Fruit fly (Drosophila melanogaster) whole organism, pupa: ENCODE data around the gene CG14079.

Experiments
- CG10348 ChIP-seq: fragments of 200-800 bp; sonication (Bioruptor generic); IDR thresholded peaks from 2 replicates; pipeline ENCODE4 v1.3.6; 2022; ENCODE audit warnings: missing biosample characterization, missing genetic modification characterization
- CG12605 ChIP-seq: fragments of 200-800 bp; sonication (Bioruptor generic); IDR thresholded peaks from 2 replicates; pipeline ENCODE4 v1.3.6; 2022; ENCODE audit warnings: missing biosample characterization, missing genetic modification characterization
- CG13204 ChIP-seq: fragments of 200-800 bp; sonication (Bioruptor generic); optimal IDR thresholded peaks from 2 replicates; lab custom pipeline; 2018; ENCODE audit warnings: missing biosample characterization, mild to moderate bottlenecking, missing genetic modification characterization, moderate library complexity
- CG14655 ChIP-seq: fragments of 200-800 bp; sonication (Bioruptor generic); optimal IDR thresholded peaks from 3 replicates; lab custom pipeline; 2017; ENCODE audit warnings: mild to moderate bottlenecking, missing biosample characterization, missing genetic modification reagents, missing genetic modification characterization
- CG15710 ChIP-seq: fragments of 200-800 bp; sonication (Bioruptor generic); optimal IDR thresholded peaks from 2 replicates; lab custom pipeline; 2018; ENCODE audit warnings: missing biosample characterization, mild to moderate bottlenecking, missing genetic modification characterization, moderate library complexity
- CG17806 ChIP-seq: fragments of 200-800 bp; sonication (Bioruptor generic); optimal IDR thresholded peaks from 2 replicates; lab custom pipeline; 2018; ENCODE audit warnings: missing biosample characterization, mild to moderate bottlenecking, missing genetic modification characterization, moderate library complexity
- CG32121 ChIP-seq: fragments of 200-800 bp; sonication (Bioruptor generic); IDR thresholded peaks from 2 replicates; pipeline ENCODE4 v1.3.6; 2022; ENCODE audit warnings: missing biosample characterization, missing genetic modification characterization
- CG34367 ChIP-seq: fragments of 200-800 bp; sonication (Bioruptor generic); optimal IDR thresholded peaks from 2 replicates; lab custom pipeline; 2018; ENCODE audit warnings: missing biosample characterization, mild to moderate bottlenecking, missing genetic modification characterization
- CG4496 ChIP-seq: fragments of 200-800 bp; sonication (Bioruptor generic); IDR thresholded peaks from 3 replicates; pipeline ENCODE4 v1.3.6; 2022; ENCODE audit warnings: missing biosample characterization, missing genetic modification characterization
- CG8159 ChIP-seq: fragments of 200-800 bp; sonication (Bioruptor generic); optimal IDR thresholded peaks from 3 replicates; lab custom pipeline; 2018; ENCODE audit warnings: missing biosample characterization, mild to moderate bottlenecking, missing genetic modification characterization, moderate library complexity
- CG8301 ChIP-seq: fragments of 200-800 bp; sonication (Bioruptor generic); optimal IDR thresholded peaks from 2 replicates; lab custom pipeline; 2018; ENCODE audit warnings: missing biosample characterization, mild to moderate bottlenecking, missing genetic modification characterization
- CG9948 ChIP-seq: fragments of 200-800 bp; sonication (Bioruptor generic); optimal IDR thresholded peaks from 2 replicates; lab custom pipeline; 2018; ENCODE audit warnings: missing biosample characterization, mild to moderate bottlenecking, missing genetic modification characterization, moderate library complexity
- D1 ChIP-seq: fragments of 200-800 bp; sonication (Bioruptor generic); optimal IDR thresholded peaks from 2 replicates; lab custom pipeline; 2018; ENCODE audit warnings: missing biosample characterization, mild to moderate bottlenecking, missing genetic modification characterization, moderate library complexity
- EcR ChIP-seq: fragments of 200-800 bp; sonication (Bioruptor generic); optimal IDR thresholded peaks from 3 replicates; lab custom pipeline; 2019; ENCODE audit warnings: missing biosample characterization, missing genetic modification characterization, mild to moderate bottlenecking, moderate library complexity, missing genetic modification reagents
- Ets98B ChIP-seq: fragments of 200-800 bp; sonication (Bioruptor generic); IDR thresholded peaks from 2 replicates; pipeline ENCODE4 v1.3.6; 2022; ENCODE audit warnings: missing biosample characterization, missing genetic modification characterization
- Pif1A ChIP-seq: fragments of 200-800 bp; sonication (Bioruptor generic); optimal IDR thresholded peaks from 3 replicates; lab custom pipeline; 2016; ENCODE audit warnings: missing biosample characterization, missing genetic modification characterization
- Pif1B ChIP-seq: fragments of 200-800 bp; sonication (Bioruptor generic); optimal IDR thresholded peaks from 3 replicates; lab custom pipeline; 2016; ENCODE audit warnings: missing biosample characterization, missing genetic modification characterization
- Snoo ChIP-seq: fragments of 200-800 bp; sonication (Bioruptor generic); optimal IDR thresholded peaks from 3 replicates; lab custom pipeline; 2017; ENCODE audit warnings: missing biosample characterization, mild to moderate bottlenecking, missing genetic modification characterization, inconsistent platforms
- fd96Ca ChIP-seq: fragments of 200-800 bp; sonication (Bioruptor generic); IDR thresholded peaks from 3 replicates; pipeline ENCODE4 v1.3.6; 2022; ENCODE audit warnings: missing biosample characterization, missing genetic modification characterization
- gl ChIP-seq: fragments of 200-800 bp; sonication (Bioruptor generic); optimal IDR thresholded peaks from 2 replicates; lab custom pipeline; 2018; ENCODE audit warnings: missing biosample characterization, mild to moderate bottlenecking, missing genetic modification characterization
- rn ChIP-seq: fragments of 200-800 bp; sonication (Bioruptor generic); IDR thresholded peaks from 2 replicates; pipeline ENCODE4 v1.3.6; 2022; ENCODE audit warnings: missing biosample characterization, missing genetic modification characterization

CG14079 gene

DNA sequence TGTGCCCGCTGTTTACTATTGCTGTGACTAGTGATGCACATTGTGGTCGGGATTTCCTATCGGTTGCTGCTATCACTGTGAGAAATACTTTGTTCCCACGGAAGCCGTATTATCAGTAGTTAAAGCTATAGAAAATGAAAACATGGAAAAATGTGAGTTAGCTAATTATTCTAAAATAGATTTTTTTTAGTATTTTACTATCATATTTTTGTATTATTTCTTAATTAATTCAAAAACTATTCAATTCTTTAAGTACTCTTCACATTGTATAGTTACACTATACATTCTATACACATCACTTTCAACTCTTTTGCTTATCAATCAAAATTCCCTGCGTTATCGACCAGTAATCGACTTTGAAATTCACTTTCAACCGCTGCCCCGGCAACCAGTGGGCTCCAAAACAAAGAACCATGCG lies at the start of gene CG14079, which contains the start of gene Naxd:
CG14079 (plus strand) TSS at position 335 of the 418 bp plus-strand sequence.
Naxd (minus strand) TSS at position 45 of the 418 bp plus-strand sequence.
- TF ChIP-seq CG32121 (GFP tag; lab: Robert Waterston, UW) (peak; percentile 77), CG8301 (tag; lab: Kevin White, UChicago) (peak; percentile 73), Pif1B (GFP tag; lab: Kevin White, UChicago) (peak; percentile 70), CG10348 (GFP tag; lab: Robert Waterston, UW) (peak; percentile 42; the same call in 1 of the 2 replicates), Snoo (tag; lab: Kevin White, UChicago) (peak; percentile 61), CG14655 (GFP tag; lab: Kevin White, UChicago) (peak; percentile 83), CG15710 (tag; lab: Kevin White, UChicago) (peak; percentile 83), fd96Ca (GFP tag; lab: Robert Waterston, UW) (no peak; the same call in 2 of the 3 replicates), rn (peak; percentile 54), CG34367 (peak; percentile 64), CG17806 (tag; lab: Kevin White, UChicago) (peak; percentile 85), CG12605 (GFP tag; lab: Robert Waterston, UW) (peak; percentile 64), CG8159 (tag; lab: Kevin White, UChicago) (peak; percentile 71), Ets98B (GFP tag; lab: Robert Waterston, UW) (peak; percentile 75), CG9948 (tag; lab: Kevin White, UChicago) (peak; percentile 69), D1 (tag; lab: Kevin White, UChicago) (no peak), Pif1A (no peak), EcR (GFP tag; lab: Kevin White, UChicago) (no peak), CG13204 (GFP tag; lab: Kevin White, UChicago) (no peak), gl (tag; lab: Kevin White, UChicago) (peak; percentile 18), CG4496 (peak; percentile 86)

DNA sequence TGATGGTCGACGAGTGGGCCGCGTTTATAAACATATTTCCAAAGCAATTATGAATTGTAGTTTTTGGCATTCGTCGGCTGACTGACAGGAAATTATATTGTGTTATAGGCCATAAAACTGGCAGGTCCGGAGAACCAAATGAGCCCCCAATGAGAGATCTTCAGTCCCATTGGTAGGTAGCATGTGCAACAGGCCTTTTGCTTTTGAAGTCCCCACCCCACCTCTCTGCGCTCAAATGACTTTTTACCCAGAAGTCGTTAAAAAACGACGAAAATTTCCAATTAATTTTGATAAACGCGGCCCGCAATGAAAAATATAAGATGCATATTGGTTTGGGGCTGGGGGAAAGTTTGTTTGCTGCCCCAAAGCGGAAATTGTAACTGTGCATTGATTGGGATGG lies 49.5 kb upstream of the CG14079 start:
- TF ChIP-seq EcR (GFP tag; lab: Kevin White, UChicago) (no peak), CG4496 (no peak), CG9948 (tag; lab: Kevin White, UChicago) (no peak)

DNA sequence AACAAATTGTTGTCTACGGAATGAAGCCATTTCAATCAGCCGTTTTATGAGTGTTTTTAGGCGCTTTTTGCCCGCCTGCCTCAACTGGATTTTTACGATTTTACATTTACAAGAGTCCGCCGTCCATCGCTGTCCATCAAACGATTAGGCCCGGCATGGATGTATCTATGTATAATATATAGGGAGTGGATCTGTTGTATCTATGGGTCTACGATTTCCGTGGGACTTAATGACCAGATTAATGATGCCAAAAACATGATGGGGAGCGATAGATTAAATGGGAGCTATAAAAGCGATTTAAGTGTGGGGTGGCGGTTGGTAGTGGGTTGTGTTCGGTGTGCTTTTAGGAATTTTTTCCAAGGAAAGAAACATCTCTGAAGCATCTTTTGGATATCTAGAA lies 49.0 kb upstream of the CG14079 start:
- no peak for TF ChIP-seq CG4496
- TF ChIP-seq Ets98B (GFP tag; lab: Robert Waterston, UW), result no peak
- TF ChIP-seq CG12605 (GFP tag; lab: Robert Waterston, UW), result no peak
- no peak for TF ChIP-seq CG8301 (tag; lab: Kevin White, UChicago)
- no peak for TF ChIP-seq CG34367
- no peak for TF ChIP-seq Pif1A
- TF ChIP-seq D1 (tag; lab: Kevin White, UChicago), result no peak
- no peak for TF ChIP-seq Snoo (tag; lab: Kevin White, UChicago)
- TF ChIP-seq CG15710 (tag; lab: Kevin White, UChicago), result no peak
- no peak for TF ChIP-seq CG32121 (GFP tag; lab: Robert Waterston, UW)
- TF ChIP-seq CG14655 (GFP tag; lab: Kevin White, UChicago), result no peak

DNA sequence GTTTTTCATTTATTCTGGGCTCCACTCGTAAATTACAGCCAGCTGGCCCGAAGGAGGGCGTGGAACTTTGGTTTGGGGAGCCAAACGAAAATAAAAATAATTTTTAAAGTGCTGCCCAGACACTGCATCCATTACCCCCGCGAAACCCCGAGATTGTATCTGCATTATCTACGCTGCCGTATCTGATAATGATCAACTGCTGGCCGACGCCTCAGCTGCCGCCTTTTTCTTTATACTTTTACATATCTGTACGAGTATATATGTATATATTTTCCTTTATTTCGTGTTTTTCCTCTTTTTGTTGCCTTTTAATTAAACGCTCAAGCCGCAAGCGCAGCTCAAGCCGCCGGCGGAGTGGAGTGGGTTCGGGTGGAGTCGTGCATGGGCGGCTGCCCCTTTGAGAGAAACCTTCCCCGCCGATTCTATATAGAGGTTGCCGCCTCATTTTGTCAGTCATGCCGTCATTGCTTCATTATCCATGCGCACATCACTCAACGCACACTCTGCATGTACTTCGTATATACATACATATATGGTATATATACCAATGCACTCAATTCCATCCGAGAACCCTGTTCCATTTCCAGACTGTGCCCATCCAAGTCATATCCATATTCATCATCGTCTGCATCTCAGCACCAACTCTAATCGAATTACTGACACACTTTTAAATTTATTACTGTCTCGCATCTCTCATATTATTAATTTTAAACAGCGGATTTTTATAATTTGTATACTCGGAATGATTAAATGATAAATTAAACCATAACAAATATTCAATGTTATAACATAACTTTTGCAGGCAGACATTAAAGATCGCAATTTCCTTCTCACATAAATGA lies 47.9 kb upstream of the CG14079 start:
- TF ChIP-seq EcR (GFP tag; lab: Kevin White, UChicago), result peak; percentile 9
- peak; percentile 60 for TF ChIP-seq CG13204 (GFP tag; lab: Kevin White, UChicago)
- no peak for TF ChIP-seq CG14655 (GFP tag; lab: Kevin White, UChicago)
- TF ChIP-seq, all 21 proteins: peak for 2

DNA sequence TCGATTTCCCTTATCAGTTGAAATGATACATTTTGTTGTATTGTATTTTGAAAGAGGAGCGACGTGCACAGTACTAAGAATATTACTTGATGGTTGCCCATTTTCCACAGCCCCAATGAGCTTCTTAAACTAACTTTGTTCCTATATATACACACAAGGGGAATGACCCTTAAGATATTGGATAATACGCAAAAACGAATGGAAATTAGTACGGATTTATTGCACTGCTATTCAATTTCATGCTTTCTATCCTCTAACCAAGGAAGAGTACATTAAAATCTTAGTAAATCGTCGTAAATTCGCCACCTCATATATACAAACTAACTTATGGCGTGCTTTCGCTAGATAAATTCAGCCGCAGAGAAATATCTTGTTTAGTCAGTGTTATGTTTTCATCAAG lies 45.9 kb upstream of the CG14079 start, which contains the start of gene Acp76A:
Acp76A (minus strand) TSS at position 101 of the 400 bp plus-strand sequence.
- TF ChIP-seq fd96Ca (GFP tag; lab: Robert Waterston, UW), result no peak
- no peak for TF ChIP-seq CG9948 (tag; lab: Kevin White, UChicago)
- no peak for TF ChIP-seq CG10348 (GFP tag; lab: Robert Waterston, UW)
- TF ChIP-seq CG4496, result no peak
- TF ChIP-seq CG34367, result no peak
- no peak for TF ChIP-seq EcR (GFP tag; lab: Kevin White, UChicago)
- no peak for TF ChIP-seq Snoo (tag; lab: Kevin White, UChicago)
- no peak for TF ChIP-seq Pif1B (GFP tag; lab: Kevin White, UChicago)
- no peak for TF ChIP-seq D1 (tag; lab: Kevin White, UChicago)
- no peak for TF ChIP-seq CG12605 (GFP tag; lab: Robert Waterston, UW)
- no peak for TF ChIP-seq CG15710 (tag; lab: Kevin White, UChicago)
- no peak for TF ChIP-seq rn
- no peak for TF ChIP-seq CG13204 (GFP tag; lab: Kevin White, UChicago)
- no peak for TF ChIP-seq Pif1A
- no peak for TF ChIP-seq Ets98B (GFP tag; lab: Robert Waterston, UW)
- TF ChIP-seq CG14655 (GFP tag; lab: Kevin White, UChicago), result no peak
- TF ChIP-seq CG32121 (GFP tag; lab: Robert Waterston, UW), result no peak
- TF ChIP-seq, all 21 proteins: peak for 0

DNA sequence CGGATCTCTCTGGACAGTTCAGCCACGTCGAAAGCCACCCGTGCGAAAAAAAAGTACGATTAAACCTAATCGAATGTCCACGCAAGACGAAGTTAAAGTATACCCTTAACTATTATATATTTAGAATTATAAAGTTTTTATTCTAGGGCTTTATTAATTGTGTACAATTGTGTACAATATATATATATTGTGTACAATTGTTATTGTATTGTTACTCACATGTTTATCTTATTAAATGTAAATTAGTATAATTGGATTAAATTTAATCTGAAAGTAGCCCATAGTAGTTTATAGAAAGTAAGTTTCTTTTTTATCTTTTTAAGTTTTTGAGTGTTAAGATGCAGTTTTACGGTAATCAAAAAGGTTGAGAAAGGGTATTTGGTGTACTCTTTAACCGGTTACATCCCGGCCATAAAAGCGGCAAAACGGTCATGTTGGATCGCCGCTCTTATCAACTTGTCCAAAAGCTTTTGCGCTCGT lies 44.4 kb upstream of the CG14079 start, which contains the start of gene CG43407:
CG43407 (minus strand) TSS at position 51 of the 480 bp plus-strand sequence.
- TF ChIP-seq EcR (GFP tag; lab: Kevin White, UChicago) (no peak), CG14655 (GFP tag; lab: Kevin White, UChicago) (peak; percentile 28), CG15710 (tag; lab: Kevin White, UChicago) (peak; percentile 57), CG13204 (GFP tag; lab: Kevin White, UChicago) (no peak), CG17806 (tag; lab: Kevin White, UChicago) (peak; percentile 26), CG34367 (no peak), Snoo (tag; lab: Kevin White, UChicago) (no peak), D1 (tag; lab: Kevin White, UChicago) (no peak), rn (no peak), Pif1B (GFP tag; lab: Kevin White, UChicago) (no peak), CG8159 (tag; lab: Kevin White, UChicago) (peak; percentile 67)
- TF ChIP-seq, all 21 proteins: peak for 4
